Worm (Caenorhabditis elegans) whole organism, L2 larva: ENCODE data around the gene Y48D7A.1.
A peak's percentile ranks its signal among the peaks of the same experiment; 100 is the strongest.

Experiments
- ceh-82 ChIP-seq: fragments of 150-350 bp; optimal IDR thresholded peaks from 2 replicates; lab custom pipeline; 2014; ENCODE audit warnings: missing biosample characterization, missing genetic modification characterization
- fos-1 ChIP-seq: fragments of 150-350 bp; optimal IDR thresholded peaks from 2 replicates; lab custom pipeline; 2014; ENCODE audit warnings: missing biosample characterization, missing genetic modification characterization
- sem-4 ChIP-seq: fragments of 150-350 bp; optimal IDR thresholded peaks from 2 replicates; lab custom pipeline; 2014; ENCODE audit warnings: missing biosample characterization, missing genetic modification reagents, missing genetic modification characterization
- sma-9 ChIP-seq, 2 experiments: fragments of 150-350 bp in 1 of 2; sonication (generic microtip) in 1 of 2; optimal IDR thresholded peaks; 2 replicates each; lab custom pipeline; 2014 to 2016; ENCODE audit warnings: missing genetic modification characterization in 2 of 2, mild to moderate bottlenecking in 1 of 2, missing biosample characterization in 1 of 2, missing compliant biosample characterization in 1 of 2, missing genetic modification reagents in 1 of 2, moderate library complexity in 1 of 2

DNA sequence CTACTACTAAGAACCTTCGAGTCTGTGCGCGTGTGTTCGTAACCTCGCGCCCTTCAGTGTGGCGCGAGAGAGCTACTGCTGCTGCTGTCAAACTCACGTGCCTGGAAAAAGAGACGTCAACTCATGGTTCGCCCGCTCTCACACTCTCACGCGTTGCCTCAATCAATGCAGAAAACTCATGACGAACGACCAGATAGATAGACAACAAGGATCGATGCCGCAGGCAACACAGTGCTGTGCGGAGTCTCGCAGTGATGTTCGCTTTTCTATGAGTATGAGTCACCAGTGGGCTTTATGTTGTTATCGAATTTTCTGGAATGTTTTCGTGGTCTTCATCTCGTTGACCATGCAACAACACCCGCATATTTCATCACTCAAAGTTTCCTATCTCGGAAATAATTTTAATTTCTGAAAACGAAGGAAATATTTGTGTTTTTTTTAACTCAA, 37.7 kb upstream of the Y48D7A.1 start:
- TF ChIP-seq fos-1 (tag; lab: Kevin White, UChicago) (peak; percentile 73), ceh-82 (tag; lab: Kevin White, UChicago) (peak; percentile 51), sma-9 (GFP tag; optimal IDR thresholded peaks at IDR 0.05; lab: Kevin White, UChicago) (peak; percentile 86), sma-9 (tag; optimal IDR thresholded peaks at IDR 0.05; lab: Kevin White, UChicago) (no peak), sem-4 (tag; lab: Kevin White, UChicago) (peak; percentile 81)
